Worm (Caenorhabditis elegans) whole organism, L3 larva: Measurements from ENCODE around the gene sra-11.

Experiments
- egl-27 ChIP-seq: sonication (generic microtip); optimal IDR thresholded peaks from 4 replicates; lab custom pipeline; 2017; ENCODE audit warnings: missing biosample characterization, missing genetic modification reagents, missing genetic modification characterization
- elt-1 ChIP-seq: fragments of 150-350 bp; optimal IDR thresholded peaks from 2 replicates; lab custom pipeline; 2014; ENCODE audit warnings: missing biosample characterization, missing genetic modification characterization
- nhr-28 ChIP-seq: fragments of 150-350 bp; optimal IDR thresholded peaks from 2 replicates; lab custom pipeline; 2014; ENCODE audit warnings: missing biosample characterization, missing genetic modification characterization
- nhr-77 ChIP-seq: fragments of 150-350 bp; optimal IDR thresholded peaks from 2 replicates; lab custom pipeline; 2014; ENCODE audit warnings: missing biosample characterization, missing genetic modification characterization
- snpc-4 ChIP-seq: fragments of 150-350 bp; optimal IDR thresholded peaks from 2 replicates; lab custom pipeline; 2014; ENCODE audit warnings: missing biosample characterization, missing genetic modification characterization

DNA sequence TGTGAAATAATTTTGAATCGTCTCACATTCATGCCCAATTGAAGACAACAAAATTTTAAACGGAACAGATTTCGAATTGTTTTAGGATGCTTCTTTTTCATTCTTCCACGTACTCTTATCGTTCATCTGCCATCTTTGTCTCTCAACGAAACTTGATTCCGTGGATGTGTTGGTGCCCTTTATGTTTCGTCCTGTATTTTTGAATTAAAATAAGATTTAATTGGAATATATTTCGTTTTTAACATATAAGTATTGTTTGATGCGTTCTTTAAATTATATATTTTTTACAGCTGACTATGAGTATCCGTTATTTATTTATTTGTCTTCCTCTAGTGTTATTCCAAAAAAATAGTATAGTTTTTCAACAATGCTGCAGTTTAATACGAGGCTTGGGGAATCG lies 8.0 kb downstream of the sra-11 start, which contains the start of gene gly-1:
- TF ChIP-seq elt-1 (tag; lab: Kevin White, UChicago) = no peak
- TF ChIP-seq nhr-28 = no peak
- no peak for TF ChIP-seq snpc-4 (tag; lab: Kevin White, UChicago)
- no peak for TF ChIP-seq nhr-77 (tag; lab: Kevin White, UChicago)
- no peak for TF ChIP-seq egl-27
